Fruit fly (Drosophila melanogaster) Kc167 (cell line): Measurements from ENCODE around the gene yip2.

Experiments
- Myc ChIP-seq: fragments of >200 bp; optimal IDR thresholded peaks from 2 replicates; lab custom pipeline; 2017; ENCODE audit warnings: missing external identifiers
- Sin3A ChIP-seq: fragments of >200 bp; optimal IDR thresholded peaks from 2 replicates; lab custom pipeline; 2018; ENCODE audit warnings: missing external identifiers
- h ChIP-seq: fragments of >200 bp; optimal IDR thresholded peaks from 3 replicates; lab custom pipeline; 2018; ENCODE audit warnings: missing external identifiers
- insv ChIP-seq: fragments of >200 bp; optimal IDR thresholded peaks from 3 replicates; lab custom pipeline; 2018; ENCODE audit warnings: missing external identifiers
- psq ChIP-seq: fragments of >200 bp; optimal IDR thresholded peaks from 2 replicates; lab custom pipeline; 2017; ENCODE audit warnings: missing external identifiers
- ttk ChIP-seq: sonication (Bioruptor generic); optimal IDR thresholded peaks from 2 replicates; lab custom pipeline; 2017; ENCODE audit warnings: missing external identifiers

Gene yip2

DNA sequence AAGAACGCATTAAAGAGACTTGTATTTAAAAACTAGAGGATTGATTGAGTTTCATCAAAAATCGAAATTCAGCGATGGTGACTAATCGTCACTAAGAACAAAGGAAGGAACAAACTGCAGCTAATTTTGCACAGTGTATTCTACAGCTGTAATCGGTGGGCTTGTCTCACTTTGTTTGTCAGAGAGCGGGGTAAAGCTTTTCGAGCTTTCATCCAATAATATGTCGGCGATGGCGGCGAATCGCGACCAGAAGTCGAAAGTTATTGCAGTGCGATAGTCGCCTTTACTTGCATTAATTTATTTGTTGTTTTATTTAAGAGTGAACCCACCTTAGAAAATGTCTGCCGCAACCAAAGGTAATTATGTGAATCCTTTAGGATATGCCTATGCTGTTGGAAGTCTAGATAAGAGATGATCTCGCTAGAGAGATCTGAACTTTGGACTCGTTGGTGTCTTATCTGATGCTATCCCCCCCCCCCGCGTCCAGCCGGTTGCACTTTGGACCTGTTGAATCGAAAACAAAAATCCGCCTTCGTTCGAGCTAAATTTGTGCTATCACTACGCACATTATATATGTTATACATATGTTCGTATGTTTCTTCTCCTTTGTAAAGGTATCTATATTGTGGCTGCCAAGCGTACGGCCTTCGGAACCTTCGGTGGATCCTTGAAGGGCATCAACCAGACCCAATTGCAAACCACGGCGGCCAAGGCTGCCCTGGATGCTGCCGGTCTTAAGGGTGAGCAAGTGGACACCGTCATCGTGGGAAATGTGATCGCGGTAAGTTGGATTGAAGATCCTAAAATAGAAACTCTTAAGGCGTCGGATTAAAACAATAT lies at the start of gene yip2:
yip2 (plus strand) TSS at position 243 of the 840 bp plus-strand sequence.
- TF ChIP-seq psq (lab: Kevin White, UChicago): no peak
- no peak for TF ChIP-seq h (lab: Kevin White, UChicago)
- no peak for TF ChIP-seq Myc
- TF ChIP-seq insv (lab: Kevin White, UChicago): no peak
- no peak for TF ChIP-seq ttk (lab: Kevin White, UChicago)
- no peak for TF ChIP-seq Sin3A (lab: Kevin White, UChicago)

DNA sequence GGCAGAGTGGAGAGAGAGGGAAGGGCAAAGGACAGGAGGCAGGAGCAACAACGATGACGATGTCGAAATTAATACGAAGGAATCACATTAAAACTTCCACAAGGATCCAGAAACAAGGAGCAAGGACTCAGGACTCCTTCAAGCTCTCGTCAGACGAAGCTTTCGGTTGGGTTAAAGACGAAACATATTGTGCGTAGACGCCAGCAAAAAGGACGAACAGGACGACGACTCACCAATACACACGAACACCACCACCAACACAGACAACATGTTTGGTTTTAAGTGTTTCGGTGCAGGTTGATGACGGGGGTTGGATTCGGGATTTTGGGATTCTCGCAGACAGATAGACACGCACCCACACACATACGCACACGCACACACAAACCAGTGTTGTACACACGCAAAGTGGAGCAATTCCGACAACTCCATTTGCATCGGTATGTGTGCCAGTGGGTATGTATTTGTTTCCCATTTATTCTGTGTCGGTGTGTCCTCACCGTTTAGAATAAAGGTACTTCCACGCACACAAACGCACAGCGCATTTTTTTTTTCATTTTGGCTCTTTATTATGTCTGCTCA lies 32.6 kb upstream of the yip2 start:
- TF ChIP-seq psq (lab: Kevin White, UChicago) (no peak), ttk (lab: Kevin White, UChicago) (no peak), Sin3A (lab: Kevin White, UChicago) (no peak), Myc (no peak)

DNA sequence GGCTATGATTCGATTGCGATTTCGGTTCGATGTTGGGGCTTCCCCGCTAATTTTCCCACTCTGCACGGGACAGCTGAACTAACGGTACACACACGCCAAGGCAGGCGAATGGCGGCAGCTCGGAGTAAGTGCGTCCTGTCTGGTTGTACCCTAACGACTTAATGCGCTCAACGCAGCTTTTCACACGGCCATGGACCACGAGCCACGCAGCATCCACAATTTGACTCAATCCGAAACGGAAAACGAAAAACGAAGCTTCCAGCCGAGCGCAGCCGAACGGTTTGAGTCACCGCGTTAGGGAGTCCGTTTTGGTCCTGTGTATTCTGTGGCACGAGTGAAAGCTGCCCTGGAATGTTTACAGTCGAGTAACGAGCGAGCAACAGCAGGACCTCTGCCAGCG lies 29.0 kb upstream of the yip2 start, which contains the start of gene nAChRalpha6:
nAChRalpha6 (minus strand) TSS at position 165 of the 400 bp plus-strand sequence.
- TF ChIP-seq Sin3A (lab: Kevin White, UChicago) (no peak), ttk (lab: Kevin White, UChicago) (no peak), insv (lab: Kevin White, UChicago) (no peak), psq (lab: Kevin White, UChicago) (no peak), h (lab: Kevin White, UChicago) (no peak), Myc (no peak)

DNA sequence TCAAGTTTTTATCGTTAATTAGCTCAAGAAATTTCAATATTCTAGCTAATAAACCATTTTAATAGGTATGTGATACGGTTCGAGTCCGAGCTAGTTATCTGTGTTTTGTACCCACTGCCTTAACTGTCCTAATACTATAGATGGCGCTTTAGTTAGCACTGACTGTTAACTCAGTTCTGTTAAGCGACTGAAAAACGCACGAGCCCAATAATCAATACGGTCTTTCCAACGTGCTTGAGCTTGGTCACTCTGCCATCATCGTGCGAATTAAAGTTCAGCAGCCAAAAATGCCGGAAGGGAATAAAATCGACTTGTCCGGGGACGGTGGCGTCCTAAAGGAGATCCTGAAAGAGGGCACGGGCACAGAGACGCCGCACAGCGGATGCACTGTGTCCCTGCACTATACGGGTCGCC lies 27.2 kb upstream of the yip2 start, which contains the start of gene Fkbp59:
Fkbp59 (plus strand) TSS at position 150 of the 414 bp plus-strand sequence.
- TF ChIP-seq Myc (no peak), psq (lab: Kevin White, UChicago) (no peak), h (lab: Kevin White, UChicago) (no peak)

DNA sequence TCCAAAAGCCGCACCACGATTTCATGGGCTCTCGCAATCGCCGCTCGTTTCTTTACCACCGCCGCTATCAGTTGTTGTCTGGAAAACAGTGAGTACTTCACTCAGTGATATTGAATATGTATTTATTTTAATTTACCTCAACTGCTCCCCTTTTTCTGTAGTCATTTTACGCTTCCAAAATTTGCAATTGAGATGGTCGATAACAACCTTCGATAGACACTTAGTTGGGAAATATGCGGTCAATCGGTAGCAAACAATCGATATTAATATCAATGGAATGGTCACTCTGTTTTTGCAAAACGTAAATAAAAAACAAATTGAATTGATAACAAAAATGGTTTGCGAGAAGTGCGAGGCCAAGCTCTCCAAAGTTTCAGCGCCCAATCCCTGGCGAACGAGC lies 24.5 kb upstream of the yip2 start, which contains the start of the genes CG34183 and CG4537:
CG34183 (minus strand) TSS at position 197 of the 400 bp plus-strand sequence.
CG4537 (plus strand) TSS at position 310 of the 400 bp plus-strand sequence.
- no peak for TF ChIP-seq h (lab: Kevin White, UChicago)
- TF ChIP-seq Myc: no peak
- no peak for TF ChIP-seq psq (lab: Kevin White, UChicago)
- TF ChIP-seq ttk (lab: Kevin White, UChicago): no peak

DNA sequence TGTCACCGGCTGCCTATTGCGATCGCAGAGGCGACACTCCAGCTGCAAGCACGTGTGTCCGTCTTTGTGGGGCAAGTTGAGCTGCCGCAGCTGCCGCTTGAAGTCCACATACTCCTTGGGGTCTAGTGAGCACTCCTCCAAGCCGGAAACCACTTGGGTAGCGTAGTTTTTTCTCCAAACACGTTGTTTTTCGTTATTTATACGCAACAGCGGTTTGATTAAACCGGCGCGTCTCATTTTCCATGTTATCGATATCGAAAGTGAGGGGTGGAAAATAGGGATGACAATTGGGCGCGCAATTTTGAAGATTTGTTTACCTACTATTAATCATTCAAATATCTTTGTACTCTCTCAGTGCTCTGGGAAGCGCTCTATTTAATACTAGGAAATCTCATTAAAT lies 21.9 kb upstream of the yip2 start, which contains the start of gene mtDNA-helicase:
mtDNA-helicase (minus strand) TSS at position 264 of the 400 bp plus-strand sequence.
- no peak for TF ChIP-seq h (lab: Kevin White, UChicago)
- TF ChIP-seq Myc: no peak
- no peak for TF ChIP-seq Sin3A (lab: Kevin White, UChicago)

DNA sequence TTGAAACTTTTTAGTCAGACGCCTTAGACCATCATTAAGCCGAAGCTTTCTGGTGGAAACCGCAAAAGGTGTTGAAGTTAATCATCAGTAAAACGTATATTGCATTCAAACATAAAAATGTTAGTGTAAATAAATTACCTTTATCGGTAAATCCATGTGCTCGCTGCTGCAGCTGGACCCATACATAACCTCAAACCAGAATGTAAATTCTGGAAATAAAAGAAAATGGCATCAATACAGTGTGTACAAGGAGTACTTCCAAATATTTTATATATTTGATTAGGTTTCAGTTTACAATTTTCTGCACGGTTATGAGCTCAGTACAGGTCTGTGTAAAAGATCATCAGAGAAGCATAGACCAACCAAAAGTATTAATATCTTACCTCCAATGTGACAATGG lies 20.9 kb upstream of the yip2 start:
- TF ChIP-seq ttk (lab: Kevin White, UChicago): no peak
- no peak for TF ChIP-seq h (lab: Kevin White, UChicago)
- TF ChIP-seq Sin3A (lab: Kevin White, UChicago): no peak
- no peak for TF ChIP-seq psq (lab: Kevin White, UChicago)
- no peak for TF ChIP-seq Myc
- no peak for TF ChIP-seq insv (lab: Kevin White, UChicago)

DNA sequence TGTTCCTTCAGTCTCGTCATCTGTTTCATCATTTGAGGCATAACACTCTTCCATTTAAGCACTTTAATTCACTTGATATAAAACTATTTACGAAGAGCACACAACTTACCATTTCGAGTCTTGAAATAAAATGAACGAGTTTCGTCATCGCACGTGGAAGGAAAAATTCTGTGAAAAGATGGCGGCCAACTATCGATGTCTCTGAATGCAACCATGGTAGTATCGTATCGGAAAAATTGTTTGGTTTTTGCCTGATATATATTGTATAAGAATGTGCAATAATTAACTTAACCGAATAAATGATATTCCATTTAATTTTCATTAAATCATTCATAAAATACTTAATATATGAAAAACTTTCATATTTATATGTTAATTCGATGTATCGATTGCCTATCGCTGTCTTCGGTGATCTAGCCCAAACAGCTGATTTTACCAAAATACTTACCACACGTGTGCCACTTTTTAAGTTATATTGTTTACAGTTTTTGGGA lies 20.1 kb upstream of the yip2 start, which contains the start of gene Bka:
Bka (plus strand) TSS at position 417 of the 494 bp plus-strand sequence.
- no peak for TF ChIP-seq ttk (lab: Kevin White, UChicago)
- no peak for TF ChIP-seq h (lab: Kevin White, UChicago)
- no peak for TF ChIP-seq Myc
- TF ChIP-seq insv (lab: Kevin White, UChicago): no peak
- no peak for TF ChIP-seq Sin3A (lab: Kevin White, UChicago)
- no peak for TF ChIP-seq psq (lab: Kevin White, UChicago)

DNA sequence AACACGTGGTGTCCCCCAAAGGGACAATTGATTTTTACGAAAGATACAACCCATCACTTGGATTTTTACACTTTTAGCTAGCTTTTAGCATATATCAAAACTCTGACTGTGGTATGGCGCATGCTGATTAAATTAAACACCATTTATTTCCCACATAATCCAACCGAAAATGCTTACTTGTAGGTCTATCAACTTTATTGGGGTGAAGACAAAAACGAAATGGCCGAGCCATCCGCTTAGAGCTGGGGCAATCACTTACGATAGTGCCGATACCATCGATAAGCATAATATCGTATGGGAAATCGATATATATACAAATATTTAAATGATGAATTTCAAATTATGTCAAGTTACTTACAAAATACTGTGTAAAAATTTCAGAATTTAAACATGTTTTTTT lies 17.8 kb upstream of the yip2 start, which contains the start of gene RpS2:
RpS2 (minus strand) TSS at position 257 of the 400 bp plus-strand sequence.
- TF ChIP-seq ttk (lab: Kevin White, UChicago) (no peak), h (lab: Kevin White, UChicago) (no peak), insv (lab: Kevin White, UChicago) (no peak), psq (lab: Kevin White, UChicago) (no peak), Myc (no peak), Sin3A (lab: Kevin White, UChicago) (no peak)

DNA sequence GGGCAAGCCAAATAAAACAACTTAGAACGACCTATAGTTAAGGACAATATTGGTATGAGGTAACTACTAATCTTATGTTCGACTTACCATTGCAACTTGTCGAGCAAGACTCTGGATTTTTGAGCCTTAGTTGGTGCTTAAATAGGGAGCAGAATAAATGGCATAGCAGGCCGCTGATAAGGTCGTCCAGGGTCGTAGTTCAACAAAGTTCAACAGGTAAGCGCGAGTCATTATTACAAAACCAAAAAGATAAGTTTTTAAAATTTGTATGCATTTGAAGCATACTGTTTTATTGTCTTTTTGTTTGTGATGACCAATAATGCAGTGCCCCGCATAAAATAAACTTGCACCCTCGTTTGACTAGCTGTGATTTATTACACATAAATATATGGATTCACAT lies 12.0 kb upstream of the yip2 start, which contains the start of gene Muc30E:
Muc30E (minus strand) TSS at position 101 of the 400 bp plus-strand sequence.
- TF ChIP-seq Sin3A (lab: Kevin White, UChicago) (no peak), psq (lab: Kevin White, UChicago) (no peak), insv (lab: Kevin White, UChicago) (no peak), h (lab: Kevin White, UChicago) (no peak), Myc (no peak)

DNA sequence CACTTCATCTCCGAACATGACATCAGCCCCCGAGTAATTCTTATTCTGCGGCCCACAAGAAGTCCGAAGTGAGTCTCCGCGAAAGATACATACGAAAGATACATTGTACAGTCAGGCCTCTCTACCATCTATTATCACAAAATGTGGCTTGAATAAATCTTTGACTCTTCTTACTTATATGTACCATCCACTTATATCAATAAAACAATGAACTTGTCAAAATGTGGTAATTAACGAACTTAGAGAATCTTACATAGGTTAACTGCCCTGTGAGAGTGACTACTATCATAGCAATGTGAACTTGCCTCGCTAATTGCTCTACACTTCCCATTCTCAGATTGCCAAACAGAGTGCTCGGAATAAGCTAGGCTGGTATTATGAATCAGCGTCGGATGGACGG lies 8.4 kb upstream of the yip2 start:
- TF ChIP-seq ttk (lab: Kevin White, UChicago) (no peak), psq (lab: Kevin White, UChicago) (no peak), Myc (no peak), insv (lab: Kevin White, UChicago) (no peak), Sin3A (lab: Kevin White, UChicago) (no peak), h (lab: Kevin White, UChicago) (no peak)
